Fruit fly (Drosophila melanogaster) S2 (cell line): ENCODE results near the gene Ir94a.

Experiments
- CG8478 ChIP-seq: fragments of >200 bp; optimal IDR thresholded peaks from 2 replicates; lab custom pipeline; 2018
- CTCF ChIP-seq, 2 experiments: fragments of >200 bp; optimal IDR thresholded peaks; 2 replicates each; lab custom pipeline; 2018

DNA sequence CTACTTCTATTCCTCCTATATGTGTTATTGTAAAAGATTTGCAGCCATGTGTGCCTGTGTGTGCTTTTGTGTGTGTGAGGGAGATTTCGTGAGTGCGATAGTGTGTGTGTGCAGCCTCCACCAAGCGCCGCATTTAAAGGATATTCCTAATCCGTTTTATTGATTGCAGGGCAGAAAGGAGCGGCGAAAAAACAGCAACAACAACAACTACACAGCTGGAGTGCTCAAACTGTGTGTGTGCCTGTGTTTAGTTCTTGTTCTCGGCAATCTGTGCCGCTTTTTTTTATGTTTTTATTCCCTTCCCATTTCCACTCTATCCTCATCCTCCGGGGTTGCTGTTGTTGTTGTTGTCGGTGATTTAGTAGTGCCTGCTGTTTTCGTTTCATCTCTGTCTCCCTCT lies 21.2 kb downstream of the Ir94a start:
- TF ChIP-seq CG8478 (lab: Kevin White, UChicago): no peak
- TF ChIP-seq CTCF (optimal IDR thresholded peaks at IDR 0.05; lab: Kevin White, UChicago): no peak
